Worm (Caenorhabditis elegans) whole organism, L1 larva: ENCODE measurements around the gene F13B12.3.

Experiments
- C04F5.9 ChIP-seq: sonication (generic microtip); optimal IDR thresholded peaks from 2 replicates; lab custom pipeline; 2016; ENCODE audit warnings: missing genetic modification characterization, missing compliant biosample characterization
- C16A3.4 ChIP-seq: fragments of 150-350 bp; optimal IDR thresholded peaks from 2 replicates; lab custom pipeline; 2014; ENCODE audit warnings: missing biosample characterization, missing genetic modification characterization
- C34B4.2 ChIP-seq: sonication (generic microtip); optimal IDR thresholded peaks from 2 replicates; lab custom pipeline; 2017; ENCODE audit warnings: mild to moderate bottlenecking, missing genetic modification characterization, missing compliant biosample characterization
- F16B12.6 ChIP-seq: fragments of 150-350 bp; optimal IDR thresholded peaks from 2 replicates; lab custom pipeline; 2014; ENCODE audit warnings: missing biosample characterization, missing genetic modification characterization
- aha-1 ChIP-seq: fragments of 150-350 bp; optimal IDR thresholded peaks from 2 replicates; lab custom pipeline; 2014; ENCODE audit warnings: missing biosample characterization, missing genetic modification characterization
- alr-1 ChIP-seq: fragments of 200-800 bp; sonication (Bioruptor generic); optimal IDR thresholded peaks from 2 replicates; lab custom pipeline; 2018; ENCODE audit warnings: borderline replicate concordance, mild to moderate bottlenecking, missing genetic modification characterization, missing compliant biosample characterization
- ceh-63 ChIP-seq: fragments of 200-800 bp; sonication (Bioruptor generic); optimal IDR thresholded peaks from 2 replicates; lab custom pipeline; 2018; ENCODE audit warnings: mild to moderate bottlenecking, missing genetic modification characterization, missing compliant biosample characterization
- ceh-88 ChIP-seq: fragments of 200-800 bp; sonication (Bioruptor generic); IDR thresholded peaks from 2 replicates; pipeline ENCODE4 v1.3.6; 2022; ENCODE audit warnings: missing genetic modification characterization, missing compliant biosample characterization
- ceh-90 ChIP-seq: sonication (generic microtip); optimal IDR thresholded peaks from 2 replicates; lab custom pipeline; 2016; ENCODE audit warnings: missing genetic modification characterization, missing compliant biosample characterization
- egl-13 ChIP-seq: sonication (generic microtip); optimal IDR thresholded peaks from 2 replicates; lab custom pipeline; 2016; ENCODE audit warnings: missing genotype, missing genetic modification reagents, missing genetic modification characterization, missing compliant biosample characterization
- ets-5 ChIP-seq: fragments of 200-800 bp; sonication (Bioruptor generic); IDR thresholded peaks from 2 replicates; pipeline ENCODE4 v1.3.6; 2022; ENCODE audit warnings: missing genetic modification characterization, missing compliant biosample characterization
- fkh-10 ChIP-seq: sonication (generic microtip); optimal IDR thresholded peaks from 2 replicates; lab custom pipeline; 2017; ENCODE audit warnings: missing biosample characterization, missing genetic modification reagents, missing genetic modification characterization
- fkh-4 ChIP-seq: sonication (generic microtip); optimal IDR thresholded peaks from 2 replicates; lab custom pipeline; 2016; ENCODE audit warnings: missing compliant biosample characterization, missing genetic modification characterization, borderline replicate concordance
- fos-1 ChIP-seq: fragments of 150-350 bp; optimal IDR thresholded peaks from 2 replicates; lab custom pipeline; 2014; ENCODE audit warnings: missing biosample characterization, missing genetic modification characterization
- grh-1 ChIP-seq: fragments of 200-800 bp; sonication (Bioruptor generic); IDR thresholded peaks from 2 replicates; pipeline ENCODE4 v1.3.6; 2022; ENCODE audit warnings: missing genetic modification reagents, missing genetic modification characterization, missing compliant biosample characterization
- hlh-4 ChIP-seq: sonication (generic microtip); optimal IDR thresholded peaks from 2 replicates; lab custom pipeline; 2016; ENCODE audit warnings: mild to moderate bottlenecking, missing genetic modification characterization, missing compliant biosample characterization
- hpl-2 ChIP-seq: fragments of 150-350 bp; optimal IDR thresholded peaks from 2 replicates; lab custom pipeline; 2014; ENCODE audit warnings: missing biosample characterization, missing genetic modification reagents, missing genetic modification characterization
- isw-1 ChIP-seq: fragments of 200-800 bp; sonication (Bioruptor generic); IDR thresholded peaks from 2 replicates; pipeline ENCODE4 v1.3.6; 2022; ENCODE audit warnings: missing genetic modification characterization, missing compliant biosample characterization
- jun-1 ChIP-seq: fragments of 150-350 bp; optimal IDR thresholded peaks from 2 replicates; lab custom pipeline; 2014; ENCODE audit warnings: missing biosample characterization, missing genetic modification reagents, missing genetic modification characterization
- lin-13 ChIP-seq: fragments of 150-350 bp; optimal IDR thresholded peaks from 2 replicates; lab custom pipeline; 2014; ENCODE audit warnings: missing biosample characterization, missing genetic modification reagents, missing genetic modification characterization
- lin-14 ChIP-seq: fragments of 200-800 bp; sonication (Bioruptor generic); optimal IDR thresholded peaks from 2 replicates; lab custom pipeline; 2018; ENCODE audit warnings: mild to moderate bottlenecking, missing genetic modification characterization, moderate library complexity, missing compliant biosample characterization
- lin-15B ChIP-seq: fragments of 150-350 bp; sonication (generic microtip); optimal IDR thresholded peaks from 3 replicates; lab custom pipeline; 2014; ENCODE audit warnings: missing biosample characterization, missing genetic modification characterization
- lin-35 ChIP-seq, 2 experiments: fragments of 150-350 bp; optimal IDR thresholded peaks; 2 replicates each; lab custom pipeline; 2014; ENCODE audit warnings: missing biosample characterization in 2 of 2, missing genetic modification characterization in 2 of 2, missing genetic modification reagents in 2 of 2
- lir-3 ChIP-seq: sonication (generic microtip); optimal IDR thresholded peaks from 2 replicates; lab custom pipeline; 2016; ENCODE audit warnings: mild to moderate bottlenecking, missing genetic modification characterization, moderate library complexity, missing compliant biosample characterization; ENCODE audit not compliant: poor library complexity
- mab-9 ChIP-seq: fragments of 200-800 bp; sonication (Bioruptor generic); IDR thresholded peaks from 2 replicates; pipeline ENCODE4 v1.3.6; 2022; ENCODE audit warnings: missing genetic modification reagents, missing genetic modification characterization, missing compliant biosample characterization
- mdl-1 ChIP-seq, 2 experiments: fragments of 150-350 bp; optimal IDR thresholded peaks; 2 replicates each; lab custom pipeline; 2014 to 2017; ENCODE audit warnings: missing biosample characterization in 2 of 2, missing genetic modification characterization in 2 of 2, inconsistent platforms in 1 of 2
- mef-2 ChIP-seq: fragments of 150-350 bp; optimal IDR thresholded peaks from 2 replicates; lab custom pipeline; 2014; ENCODE audit warnings: missing biosample characterization, missing genetic modification characterization
- nhr-12 ChIP-seq: sonication (generic microtip); optimal IDR thresholded peaks from 2 replicates; lab custom pipeline; 2017; ENCODE audit warnings: missing biosample characterization, missing genetic modification characterization
- nhr-19 ChIP-seq: fragments of 200-800 bp; sonication (Bioruptor generic); conservative IDR thresholded peaks from 2 replicates; pipeline ENCODE4 v1.3.6; 2022; ENCODE audit warnings: missing genetic modification characterization, missing compliant biosample characterization
- nhr-20 ChIP-seq: sonication (generic microtip); optimal IDR thresholded peaks from 2 replicates; lab custom pipeline; 2016; ENCODE audit warnings: mild to moderate bottlenecking, missing genetic modification characterization, missing compliant biosample characterization
- nhr-47 ChIP-seq: sonication (generic microtip); optimal IDR thresholded peaks from 2 replicates; lab custom pipeline; 2016; ENCODE audit warnings: mild to moderate bottlenecking, missing genetic modification characterization, moderate library complexity, missing compliant biosample characterization
- nhr-76 ChIP-seq: sonication (generic microtip); optimal IDR thresholded peaks from 2 replicates; lab custom pipeline; 2017; ENCODE audit warnings: missing biosample characterization, missing genetic modification characterization
- nhr-85 ChIP-seq: sonication (generic microtip); peaks from one replicate; lab custom pipeline; 2016; ENCODE audit warnings: missing genetic modification characterization, inconsistent platforms, missing compliant biosample characterization
- pag-3 ChIP-seq: sonication (generic microtip); optimal IDR thresholded peaks from 2 replicates; lab custom pipeline; 2017; ENCODE audit warnings: missing genetic modification characterization, mild to moderate bottlenecking, missing compliant biosample characterization, antibody characterized with exemption, borderline replicate concordance; ENCODE audit not compliant: insufficient read depth
- pqm-1 ChIP-seq: sonication (generic microtip); optimal IDR thresholded peaks from 3 replicates; lab custom pipeline; 2017; ENCODE audit warnings: missing biosample characterization, missing genetic modification characterization
- rnt-1 ChIP-seq: sonication (generic microtip); optimal IDR thresholded peaks from 2 replicates; lab custom pipeline; 2016; ENCODE audit warnings: mild to moderate bottlenecking, missing genetic modification characterization, moderate library complexity, missing compliant biosample characterization
- skn-1 ChIP-seq: fragments of 150-350 bp; optimal IDR thresholded peaks from 2 replicates; lab custom pipeline; 2014; ENCODE audit warnings: missing biosample characterization, missing genetic modification characterization
- snpc-4 ChIP-seq: fragments of 150-350 bp; optimal IDR thresholded peaks from 2 replicates; lab custom pipeline; 2014; ENCODE audit warnings: missing biosample characterization, missing genetic modification characterization
- snu-23 ChIP-seq: sonication (generic microtip); optimal IDR thresholded peaks from 2 replicates; lab custom pipeline; 2016; ENCODE audit warnings: missing genetic modification characterization, missing compliant biosample characterization
- sox-4 ChIP-seq: sonication (generic microtip); optimal IDR thresholded peaks from 2 replicates; lab custom pipeline; 2016; ENCODE audit warnings: missing genetic modification characterization, missing compliant biosample characterization
- sptf-1 ChIP-seq: fragments of 150-350 bp; optimal IDR thresholded peaks from 2 replicates; lab custom pipeline; 2014; ENCODE audit warnings: missing biosample characterization, missing genetic modification characterization
- sup-37 ChIP-seq: fragments of 200-800 bp; sonication (Bioruptor generic); optimal IDR thresholded peaks from 2 replicates; lab custom pipeline; 2018; ENCODE audit warnings: mild to moderate bottlenecking, missing genetic modification characterization, missing compliant biosample characterization
- swsn-7 ChIP-seq: sonication (generic microtip); optimal IDR thresholded peaks from 2 replicates; lab custom pipeline; 2016; ENCODE audit warnings: missing genetic modification characterization, missing compliant biosample characterization
- tbx-2 ChIP-seq: sonication (generic microtip); optimal IDR thresholded peaks from 2 replicates; lab custom pipeline; 2016; ENCODE audit warnings: missing genetic modification characterization, missing compliant biosample characterization
- unc-30 ChIP-seq: sonication (generic microtip); optimal IDR thresholded peaks from 2 replicates; lab custom pipeline; 2017; ENCODE audit warnings: missing biosample characterization, missing genetic modification characterization
- unc-62 ChIP-seq: fragments of 150-350 bp; optimal IDR thresholded peaks from 2 replicates; lab custom pipeline; 2014; ENCODE audit warnings: missing biosample characterization, missing genetic modification reagents, missing genetic modification characterization
- unc-98 ChIP-seq: fragments of 200-800 bp; sonication (Bioruptor generic); IDR thresholded peaks from 2 replicates; pipeline ENCODE4 v1.3.6; 2022; ENCODE audit warnings: missing genetic modification characterization, missing compliant biosample characterization
- vab-15 ChIP-seq: sonication (generic microtip); optimal IDR thresholded peaks from 2 replicates; lab custom pipeline; 2017; ENCODE audit warnings: missing genotype, mild to moderate bottlenecking, missing genetic modification characterization, missing compliant biosample characterization
- xbp-1 ChIP-seq: sonication (generic microtip); optimal IDR thresholded peaks from 2 replicates; lab custom pipeline; 2016; ENCODE audit warnings: missing genetic modification characterization, missing compliant biosample characterization
- zag-1 ChIP-seq: fragments of 150-350 bp; optimal IDR thresholded peaks from 2 replicates; lab custom pipeline; 2014; ENCODE audit warnings: missing biosample characterization, missing genetic modification characterization
- zip-4 ChIP-seq: fragments of 200-800 bp; sonication (Bioruptor generic); optimal IDR thresholded peaks from 2 replicates; lab custom pipeline; 2018; ENCODE audit warnings: mild to moderate bottlenecking, missing genetic modification characterization, moderate library complexity, missing compliant biosample characterization
- ztf-11 ChIP-seq, 2 experiments: sonication (generic microtip); optimal IDR thresholded peaks; 2 replicates each; lab custom pipeline; 2016 to 2017; ENCODE audit warnings: missing genetic modification characterization in 2 of 2, missing biosample characterization in 1 of 2, missing compliant biosample characterization in 1 of 2
- ztf-4 ChIP-seq: fragments of 150-350 bp; optimal IDR thresholded peaks from 2 replicates; lab custom pipeline; 2014; ENCODE audit warnings: missing biosample characterization, missing genetic modification characterization

F13B12.3 gene

DNA sequence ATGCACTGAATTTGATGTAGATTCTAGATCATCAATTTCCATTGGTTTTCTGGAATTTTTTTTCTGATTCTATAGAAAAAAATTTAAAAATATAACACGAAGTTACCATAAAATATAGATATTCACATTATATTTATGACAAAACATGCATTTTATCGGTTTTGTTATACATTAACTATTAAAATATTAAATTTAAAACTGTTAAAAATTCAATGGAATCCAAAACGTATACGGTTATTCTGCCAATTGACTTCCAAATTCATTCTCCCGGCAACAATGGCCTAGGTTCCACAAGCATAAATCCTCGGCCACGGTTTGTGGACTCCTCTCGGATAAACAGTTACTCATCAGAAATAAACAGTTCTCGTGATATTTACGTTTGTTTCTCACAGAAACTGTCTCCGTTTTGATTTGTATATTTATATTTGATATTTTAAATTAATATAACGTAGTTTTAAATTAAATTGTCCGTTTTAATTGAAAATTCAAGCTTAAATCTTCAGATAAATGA lies 44.7 kb downstream of the F13B12.3 start, which contains the start of the genes F01D4.5 and ced-5 (continued):
- no peak for TF ChIP-seq hpl-2 (GFP tag; lab: Kevin White, UChicago)
- no peak for TF ChIP-seq pqm-1 (tag; lab: Kevin White, UChicago)
- no peak for TF ChIP-seq unc-30 (tag; lab: Kevin White, UChicago)
- peak; percentile 79 for TF ChIP-seq isw-1 (GFP tag; lab: Robert Waterston, UW)
- peak; percentile 92 for TF ChIP-seq xbp-1 (tag; lab: Kevin White, UChicago)
- TF ChIP-seq ztf-11 (tag; optimal IDR thresholded peaks at IDR 0.05; lab: Kevin White, UChicago), result peak in 1 of 2 experiments; percentile 97
- peak; percentile 58 for TF ChIP-seq jun-1 (tag; lab: Kevin White, UChicago)
- peak; percentile 95 for TF ChIP-seq tbx-2 (tag; lab: Kevin White, UChicago)
- TF ChIP-seq nhr-47 (tag; lab: Kevin White, UChicago), result peak; percentile 94
- peak; percentile 92 for TF ChIP-seq C04F5.9 (tag; lab: Kevin White, UChicago)
- TF ChIP-seq zip-4, result peak; percentile 73
- peak; percentile 74 for TF ChIP-seq lin-15B (tag; lab: Kevin White, UChicago)
- TF ChIP-seq lir-3 (tag; lab: Kevin White, UChicago), result peak; percentile 98
- peak; percentile 21 for TF ChIP-seq F16B12.6
- TF ChIP-seq ceh-63 (GFP tag; lab: Kevin White, UChicago), result peak; percentile 46
- TF ChIP-seq ceh-90, result peak; percentile 99
- peak; percentile 69 for TF ChIP-seq skn-1 (tag; lab: Kevin White, UChicago)
- TF ChIP-seq aha-1 (tag; lab: Kevin White, UChicago), result no peak
- peak; percentile 83 for TF ChIP-seq sup-37
- peak; percentile 4 for TF ChIP-seq vab-15
- TF ChIP-seq hlh-4 (tag; lab: Kevin White, UChicago), result peak; percentile 94
- peak in 1 of 2 experiments; percentile 70 for TF ChIP-seq mdl-1 (tag; optimal IDR thresholded peaks at IDR 0.05; lab: Kevin White, UChicago)
- TF ChIP-seq fkh-4, result peak; percentile 99
- TF ChIP-seq alr-1 (tag; lab: Kevin White, UChicago), result no peak
- TF ChIP-seq snu-23, result peak; percentile 88
- peak; percentile 79 for TF ChIP-seq ceh-88
- TF ChIP-seq pag-3 (tag; lab: Kevin White, UChicago), result peak; percentile 21
- TF ChIP-seq fos-1 (tag; lab: Kevin White, UChicago), result peak; percentile 51
- no peak for TF ChIP-seq nhr-12 (tag; lab: Kevin White, UChicago)
- peak; percentile 92 for TF ChIP-seq nhr-19 (GFP tag; lab: Robert Waterston, UW)
- TF ChIP-seq mef-2 (tag; lab: Kevin White, UChicago), result no peak
- peak; percentile 90 for TF ChIP-seq swsn-7 (tag; lab: Kevin White, UChicago)
- TF ChIP-seq ztf-4 (tag; lab: Kevin White, UChicago), result peak; percentile 58
- TF ChIP-seq sox-4 (tag; lab: Kevin White, UChicago), result peak; percentile 96
- peak; percentile 92 for TF ChIP-seq nhr-20
- peak; percentile 87 for TF ChIP-seq mab-9 (GFP tag; lab: Robert Waterston, UW)
- no peak for TF ChIP-seq zag-1 (tag; lab: Kevin White, UChicago)
- TF ChIP-seq nhr-85, result peak; percentile 97
- TF ChIP-seq rnt-1, result peak; percentile 100
- no peak for TF ChIP-seq ets-5 (GFP tag; lab: Robert Waterston, UW)
- TF ChIP-seq egl-13 (tag; lab: Kevin White, UChicago), result peak; percentile 96
- peak; percentile 90 for TF ChIP-seq unc-98
- TF ChIP-seq C16A3.4, result peak; percentile 74
- TF ChIP-seq unc-62 (GFP tag; lab: Kevin White, UChicago), result no peak
- TF ChIP-seq lin-13 (GFP tag; lab: Kevin White, UChicago), result peak; percentile 68
- TF ChIP-seq lin-35 (GFP tag; optimal IDR thresholded peaks at IDR 0.05; lab: Kevin White, UChicago), result peak; percentile 70 to 86
- TF ChIP-seq nhr-76 (tag; lab: Kevin White, UChicago), result no peak
- peak; percentile 83 for TF ChIP-seq snpc-4
- no peak for TF ChIP-seq fkh-10 (GFP tag; lab: Kevin White, UChicago)
- TF ChIP-seq C34B4.2 (tag; lab: Kevin White, UChicago), result peak; percentile 35
- peak; percentile 92 for TF ChIP-seq lin-14
- TF ChIP-seq grh-1 (GFP tag; lab: Robert Waterston, UW), result peak; percentile 68
- TF ChIP-seq sptf-1 (tag; lab: Kevin White, UChicago), result no peak
